Fruit fly (Drosophila melanogaster) whole organism, embryonic: ENCODE measurements around the gene zf30C.
A peak's percentile ranks its signal among the peaks of the same experiment; 100 is the strongest.

Experiments used
- Antp ChIP-seq: fragments of 200-800 bp; sonication (Bioruptor generic); optimal IDR thresholded peaks from 3 replicates; lab custom pipeline; 2016; ENCODE audit warnings: missing biosample characterization, missing genetic modification characterization
- Asciz ChIP-seq: fragments of 200-800 bp; sonication (Bioruptor generic); optimal IDR thresholded peaks from 2 replicates; lab custom pipeline; 2017; ENCODE audit warnings: missing biosample characterization, mild to moderate bottlenecking, missing genetic modification characterization, missing genetic modification reagents
- CG10654 ChIP-seq: fragments of 200-800 bp; sonication (Bioruptor generic); optimal IDR thresholded peaks from 2 replicates; lab custom pipeline; 2016; ENCODE audit warnings: missing biosample characterization, missing genetic modification characterization
- CG11560 ChIP-seq: fragments of 200-800 bp; sonication (Bioruptor generic); IDR thresholded peaks from 3 replicates; pipeline ENCODE4 v1.3.6; 2022; ENCODE audit warnings: missing biosample characterization, missing genetic modification characterization
- CG13296 ChIP-seq: fragments of 200-800 bp; sonication (Bioruptor generic); optimal IDR thresholded peaks from 3 replicates; lab custom pipeline; 2018; ENCODE audit warnings: missing biosample characterization, mild to moderate bottlenecking, missing genetic modification characterization
- CG14965 ChIP-seq: fragments of 200-800 bp; sonication (Bioruptor generic); optimal IDR thresholded peaks from 2 replicates; lab custom pipeline; 2016; ENCODE audit warnings: missing biosample characterization, missing genetic modification characterization, borderline replicate concordance
- CG15073 ChIP-seq: fragments of 200-800 bp; sonication (Bioruptor generic); optimal IDR thresholded peaks from 2 replicates; lab custom pipeline; 2016; ENCODE audit warnings: missing biosample characterization, missing genetic modification characterization
- CG1529 ChIP-seq: fragments of 200-800 bp; sonication (Bioruptor generic); optimal IDR thresholded peaks from 3 replicates; lab custom pipeline; 2018; ENCODE audit warnings: missing biosample characterization, missing genetic modification characterization
- CG15514 ChIP-seq: fragments of 200-800 bp; sonication (Bioruptor generic); optimal IDR thresholded peaks from 3 replicates; lab custom pipeline; 2017; ENCODE audit warnings: missing biosample characterization, missing genetic modification characterization, mild to moderate bottlenecking, moderate library complexity, missing genetic modification reagents
- CG17361 ChIP-seq: fragments of 200-800 bp; sonication (Bioruptor generic); IDR thresholded peaks from 3 replicates; pipeline ENCODE4 v1.3.6; 2022; ENCODE audit warnings: missing biosample characterization, missing genetic modification characterization
- CG17802 ChIP-seq: fragments of 200-800 bp; sonication (Bioruptor generic); optimal IDR thresholded peaks from 2 replicates; lab custom pipeline; 2018; ENCODE audit warnings: missing biosample characterization, mild to moderate bottlenecking, missing genetic modification characterization, moderate library complexity
- CG18011 ChIP-seq: fragments of 200-800 bp; sonication (Bioruptor generic); optimal IDR thresholded peaks from 2 replicates; lab custom pipeline; 2017; ENCODE audit warnings: missing biosample characterization, missing genetic modification characterization, mild to moderate bottlenecking, moderate library complexity, missing genotype
- CG2712 ChIP-seq: fragments of 200-800 bp; optimal IDR thresholded peaks from 3 replicates; lab custom pipeline; 2019; ENCODE audit warnings: missing biosample characterization, mild to moderate bottlenecking, missing genetic modification characterization, moderate library complexity
- CG2875 ChIP-seq: fragments of 200-800 bp; sonication (Bioruptor generic); optimal IDR thresholded peaks from 2 replicates; lab custom pipeline; 2017; ENCODE audit warnings: missing biosample characterization, mild to moderate bottlenecking, missing genetic modification characterization, missing genetic modification reagents
- CG30431 ChIP-seq: fragments of 200-800 bp; sonication (Bioruptor generic); optimal IDR thresholded peaks from 2 replicates; lab custom pipeline; 2017; ENCODE audit warnings: missing biosample characterization, missing genetic modification characterization
- CG3281 ChIP-seq: fragments of 200-800 bp; sonication (Bioruptor generic); optimal IDR thresholded peaks from 3 replicates; lab custom pipeline; 2017; ENCODE audit warnings: missing biosample characterization, mild to moderate bottlenecking, missing genetic modification characterization
- CG34376 ChIP-seq: fragments of 200-800 bp; sonication (Bioruptor generic); optimal IDR thresholded peaks from 2 replicates; lab custom pipeline; 2018; ENCODE audit warnings: missing biosample characterization, mild to moderate bottlenecking, missing genetic modification characterization
- CG3726 ChIP-seq: fragments of 200-800 bp; sonication (Bioruptor generic); IDR thresholded peaks from 3 replicates; pipeline ENCODE4, ENCODE4 v1.3.6; 2022; ENCODE audit warnings: missing biosample characterization, missing genetic modification characterization
- CG6175 ChIP-seq: fragments of 200-800 bp; sonication (Bioruptor generic); IDR thresholded peaks from 3 replicates; pipeline ENCODE4 v1.3.6; 2022; ENCODE audit warnings: missing biosample characterization, missing genetic modification characterization
- CG7271 ChIP-seq: fragments of 200-800 bp; sonication (Bioruptor generic); optimal IDR thresholded peaks from 2 replicates; lab custom pipeline; 2018; ENCODE audit warnings: missing biosample characterization, mild to moderate bottlenecking, missing genetic modification characterization, moderate library complexity
- CG7839 ChIP-seq: fragments of 200-800 bp; sonication (Bioruptor generic); optimal IDR thresholded peaks from 3 replicates; lab custom pipeline; 2018; ENCODE audit warnings: missing biosample characterization, mild to moderate bottlenecking, missing genetic modification characterization, moderate library complexity
- CG7963 ChIP-seq: fragments of 200-800 bp; sonication (Bioruptor generic); IDR thresholded peaks from 3 replicates; pipeline ENCODE4 v1.3.6; 2022; ENCODE audit warnings: missing biosample characterization, missing genetic modification characterization; ENCODE audit not compliant: partially characterized antibody
- CG8944 ChIP-seq: fragments of 200-800 bp; sonication (Bioruptor generic); optimal IDR thresholded peaks from 3 replicates; lab custom pipeline; 2016; ENCODE audit warnings: missing biosample characterization, missing genetic modification characterization
- CrebB ChIP-seq: fragments of 200-800 bp; sonication (Bioruptor generic); optimal IDR thresholded peaks from 3 replicates; lab custom pipeline; 2018; ENCODE audit warnings: missing biosample characterization, mild to moderate bottlenecking, missing genetic modification characterization
- Dbx ChIP-seq: fragments of 200-800 bp; sonication (Bioruptor generic); IDR thresholded peaks from 3 replicates; pipeline ENCODE4 v1.3.6; 2022; ENCODE audit warnings: missing biosample characterization, missing genetic modification characterization
- Eip74EF ChIP-seq, 2 experiments: fragments of 200-800 bp in 1 of 2; fragments of >200 bp in 1 of 2; sonication (Bioruptor generic) in 1 of 2; optimal IDR thresholded peaks; 2 replicates each; lab custom pipeline; 2017 to 2019; ENCODE audit warnings: missing biosample characterization in 2 of 2, missing genetic modification characterization in 2 of 2, mild to moderate bottlenecking in 1 of 2, moderate library complexity in 1 of 2
- Hr51 ChIP-seq, 2 experiments: fragments of 200-800 bp; sonication (Bioruptor generic); optimal IDR thresholded peaks; 2 replicates in 1 of 2; 3 replicates in 1 of 2; lab custom pipeline; 2016 to 2018; ENCODE audit warnings: missing biosample characterization in 2 of 2, missing genetic modification characterization in 2 of 2, mild to moderate bottlenecking in 1 of 2, moderate library complexity in 1 of 2
- Lpt ChIP-seq: fragments of >200 bp; optimal IDR thresholded peaks from 2 replicates; lab custom pipeline; 2018; ENCODE audit warnings: missing biosample characterization, missing genetic modification characterization
- MBD-R2 ChIP-seq: fragments of 200-800 bp; sonication (Bioruptor generic); IDR thresholded peaks from 2 replicates; pipeline ENCODE4 v1.3.6; 2022; ENCODE audit warnings: missing biosample characterization, missing genetic modification characterization
- Med ChIP-seq: fragments of 200-800 bp; sonication (Bioruptor generic); peaks from one replicate; lab custom pipeline; 2016; ENCODE audit warnings: missing biosample characterization, missing genetic modification characterization, mild to moderate bottlenecking, inconsistent platforms, moderate library complexity
- Myb ChIP-seq: fragments of 200-800 bp; sonication (Bioruptor generic); optimal IDR thresholded peaks from 2 replicates; lab custom pipeline; 2016; ENCODE audit warnings: missing biosample characterization, missing genetic modification characterization
- Rx ChIP-seq: fragments of 200-800 bp; sonication (Bioruptor generic); IDR thresholded peaks from 2 replicates; pipeline ENCODE4 v1.3.6; 2022; ENCODE audit warnings: missing biosample characterization, missing genetic modification characterization
- Trl ChIP-seq, 3 experiments: fragments of >200 bp in 2 of 3; fragments of 200-800 bp in 1 of 3; sonication (Bioruptor generic) in 1 of 3; optimal IDR thresholded peaks; 2 replicates in 1 of 3; 3 replicates in 2 of 3; lab custom pipeline; 2016 to 2017; ENCODE audit warnings: missing biosample characterization in 1 of 3, missing genetic modification characterization in 1 of 3
- Usf ChIP-seq: fragments of 200-800 bp; sonication (Bioruptor generic); optimal IDR thresholded peaks from 2 replicates; lab custom pipeline; 2017; ENCODE audit warnings: missing genotype, missing biosample characterization, missing genetic modification characterization
- bowl ChIP-seq: fragments of 200-800 bp; sonication (Bioruptor generic); IDR thresholded peaks from 2 replicates; pipeline ENCODE4 v1.3.6; 2022; ENCODE audit warnings: missing biosample characterization, missing genetic modification characterization
- cas ChIP-seq: fragments of 200-800 bp; sonication (Bioruptor generic); IDR thresholded peaks from 2 replicates; pipeline ENCODE4 v1.3.6; 2022; ENCODE audit warnings: missing biosample characterization, missing genetic modification characterization
- dysf ChIP-seq: fragments of 200-800 bp; sonication (Bioruptor generic); IDR thresholded peaks from 3 replicates; pipeline ENCODE4 v1.3.6; 2022; ENCODE audit warnings: missing biosample characterization, missing genetic modification characterization
- fd64A ChIP-seq: fragments of 200-800 bp; sonication (Bioruptor generic); optimal IDR thresholded peaks from 3 replicates; lab custom pipeline; 2018; ENCODE audit warnings: missing biosample characterization, mild to moderate bottlenecking, missing genetic modification characterization
- gcm ChIP-seq: fragments of 200-800 bp; sonication (Bioruptor generic); optimal IDR thresholded peaks from 2 replicates; lab custom pipeline; 2019; ENCODE audit warnings: missing biosample characterization, mild to moderate bottlenecking, missing genetic modification characterization, moderate library complexity
- gfzf ChIP-seq: fragments of 200-800 bp; sonication (Bioruptor generic); optimal IDR thresholded peaks from 2 replicates; lab custom pipeline; 2016; ENCODE audit warnings: missing biosample characterization, mild to moderate bottlenecking, missing genetic modification characterization, moderate library complexity
- lola ChIP-seq, 3 experiments: fragments of >200 bp in 2 of 3; fragments of 200-800 bp in 1 of 3; sonication (Bioruptor generic) in 1 of 3; optimal IDR thresholded peaks; 2 replicates each; lab custom pipeline; 2017 to 2019; ENCODE audit warnings: missing biosample characterization in 3 of 3, missing genetic modification characterization in 3 of 3, mild to moderate bottlenecking in 1 of 3, moderate library complexity in 1 of 3
- mirr ChIP-seq: fragments of 200-800 bp; sonication (Bioruptor generic); optimal IDR thresholded peaks from 3 replicates; lab custom pipeline; 2018; ENCODE audit warnings: missing biosample characterization, mild to moderate bottlenecking, missing genetic modification characterization
- nmo ChIP-seq: fragments of 200-800 bp; sonication (Bioruptor generic); optimal IDR thresholded peaks from 2 replicates; lab custom pipeline; 2018; ENCODE audit warnings: missing biosample characterization, mild to moderate bottlenecking, missing genetic modification characterization, moderate library complexity
- pan ChIP-seq, 4 experiments: fragments of >200 bp in 3 of 4; fragments of 200-800 bp in 1 of 4; sonication (Bioruptor generic) in 1 of 4; optimal IDR thresholded peaks in 3 of 4; IDR thresholded peaks in 1 of 4; 2 replicates each; pipeline versions ENCODE4 v1.3.6 to Lab custom; 2017 to 2022; ENCODE audit warnings: missing biosample characterization in 2 of 4, missing genetic modification characterization in 2 of 4, mixed read lengths in 1 of 4
- sd ChIP-seq: fragments of 200-800 bp; sonication (Bioruptor generic); optimal IDR thresholded peaks from 3 replicates; lab custom pipeline; 2018; ENCODE audit warnings: missing biosample characterization, mild to moderate bottlenecking, missing genetic modification characterization, moderate library complexity
- sens ChIP-seq: fragments of 200-800 bp; sonication (Bioruptor generic); peaks from one replicate; lab custom pipeline; 2016; ENCODE audit warnings: missing biosample characterization, missing genetic modification characterization
- sob ChIP-seq: fragments of 200-800 bp; sonication (Bioruptor generic); IDR thresholded peaks from 2 replicates; pipeline ENCODE4 v1.3.6; 2022; ENCODE audit warnings: missing biosample characterization, missing genetic modification characterization
- tna ChIP-seq: fragments of 200-800 bp; sonication (Bioruptor generic); IDR thresholded peaks from 2 replicates; pipeline ENCODE4 v1.3.6; 2022; ENCODE audit warnings: missing biosample characterization, missing genetic modification characterization; ENCODE audit not compliant: partially characterized antibody

The zf30C gene

DNA sequence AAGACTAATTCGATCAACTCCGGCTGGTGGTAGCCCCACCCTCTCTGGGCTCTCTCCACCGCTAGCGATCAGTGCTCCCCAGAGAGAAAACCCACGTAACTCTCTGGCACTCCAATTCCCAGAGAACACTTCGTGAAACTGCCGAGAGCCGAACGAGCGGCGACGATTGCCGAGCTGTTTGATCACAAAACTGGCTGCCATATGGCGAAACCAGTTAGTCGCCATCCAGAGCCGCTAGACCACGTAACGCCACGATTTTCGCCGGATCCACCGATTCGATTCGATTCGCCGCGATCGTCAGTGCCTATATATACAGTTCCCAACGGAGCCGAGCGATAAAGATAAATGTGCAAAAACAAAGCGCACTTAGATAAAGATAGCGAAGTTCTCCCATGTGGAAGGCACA is 24.0 kb downstream of the zf30C start, which contains the start of gene IP3K1 (continued):
- peak; percentile 91 to 96 for TF ChIP-seq Trl (optimal IDR thresholded peaks at IDR 0.05; lab: Kevin White, UChicago)
- TF ChIP-seq Trl (GFP tag; optimal IDR thresholded peaks at IDR 0.05; lab: Kevin White, UChicago): peak; percentile 29
- TF ChIP-seq CG10654: no peak
- TF ChIP-seq lola (GFP tag; optimal IDR thresholded peaks at IDR 0.05; lab: Kevin White, UChicago): no peak
- 0 out of 3 replicates have a peak, but pooled peaks have one; percentile 45 for TF ChIP-seq CG6175
- peak; percentile 87 for TF ChIP-seq sens
- TF ChIP-seq Hr51 (GFP tag; optimal IDR thresholded peaks at IDR 0.05; lab: Kevin White, UChicago): no peak
- TF ChIP-seq pan (optimal IDR thresholded peaks at IDR 0.05; lab: Kevin White, UChicago): no peak
- peak in 1 of 2 experiments; percentile 46 for TF ChIP-seq pan (GFP tag; optimal IDR thresholded peaks at IDR 0.05 in 1 of 2, IDR thresholded peaks at IDR 0.05 in 1 of 2)
- TF ChIP-seq CG2875 (GFP tag; lab: Kevin White, UChicago): peak; percentile 16
- no peak; the same call in 1 of the 2 replicates for TF ChIP-seq MBD-R2 (GFP tag; lab: Robert Waterston, UW)
- TF ChIP-seq Dbx (GFP tag; lab: Robert Waterston, UW): peak; percentile 75; the same call in 2 of the 3 replicates
- peak; percentile 24 for TF ChIP-seq Antp (GFP tag; lab: Kevin White, UChicago)
- peak; percentile 28 for TF ChIP-seq CG13296 (GFP tag; lab: Kevin White, UChicago)
- TF ChIP-seq CG11560 (tag; lab: Robert Waterston, UW): no peak
- no peak for TF ChIP-seq Asciz
- TF ChIP-seq dysf (GFP tag; lab: Robert Waterston, UW): peak; percentile 32; the same call in 1 of the 3 replicates
- peak; percentile 17 for TF ChIP-seq CG7839
- no peak for TF ChIP-seq Lpt
- TF ChIP-seq CG34376 (GFP tag; lab: Kevin White, UChicago): peak; percentile 87
- peak; percentile 53 for TF ChIP-seq sd (tag; lab: Kevin White, UChicago)
- no peak for TF ChIP-seq CG17361 (GFP tag; lab: Robert Waterston, UW)
- TF ChIP-seq CG3726: no peak
- peak; percentile 52; the same call in 1 of the 3 replicates for TF ChIP-seq CG7963 (GFP tag; lab: Robert Waterston, UW)
- peak; percentile 13 for TF ChIP-seq CG1529 (GFP tag; lab: Kevin White, UChicago)
- no peak for TF ChIP-seq cas (GFP tag; lab: Robert Waterston, UW)
- peak; percentile 67 for TF ChIP-seq mirr (GFP tag; lab: Kevin White, UChicago)
- TF ChIP-seq CG15073 (GFP tag; lab: Kevin White, UChicago): no peak
- TF ChIP-seq Rx (GFP tag; lab: Robert Waterston, UW): no peak
- peak; percentile 59 for TF ChIP-seq gcm (GFP tag; lab: Kevin White, UChicago)
- peak; percentile 68; the same call in 1 of the 2 replicates for TF ChIP-seq sob (GFP tag; lab: Robert Waterston, UW)
- peak; percentile 61; the same call in 1 of the 2 replicates for TF ChIP-seq bowl (GFP tag; lab: Robert Waterston, UW)
- peak in 1 of 2 experiments; percentile 61 for TF ChIP-seq Eip74EF (GFP tag; optimal IDR thresholded peaks at IDR 0.05; lab: Kevin White, UChicago)
- peak; percentile 27 for TF ChIP-seq CG2712 (tag; lab: Kevin White, UChicago)
- no peak for TF ChIP-seq CG18011 (GFP tag; lab: Kevin White, UChicago)
- TF ChIP-seq CG8944 (GFP tag; lab: Kevin White, UChicago): no peak
- no peak for TF ChIP-seq CG14965 (GFP tag; lab: Kevin White, UChicago)
- peak; percentile 54 for TF ChIP-seq CG3281 (GFP tag; lab: Kevin White, UChicago)
- TF ChIP-seq Myb (GFP tag; lab: Kevin White, UChicago): peak; percentile 0
- TF ChIP-seq Med (GFP tag; lab: Kevin White, UChicago): peak; percentile 93
- TF ChIP-seq CG15514 (GFP tag; lab: Kevin White, UChicago): peak; percentile 63
- no peak for TF ChIP-seq nmo (GFP tag; lab: Kevin White, UChicago)
- TF ChIP-seq CG17802 (tag; lab: Kevin White, UChicago): no peak
- no peak for TF ChIP-seq Usf
- no peak; the same call in 1 of the 2 replicates for TF ChIP-seq tna
- peak; percentile 61 for TF ChIP-seq CrebB (tag; lab: Kevin White, UChicago)
- TF ChIP-seq CG7271 (tag; lab: Kevin White, UChicago): no peak
- TF ChIP-seq gfzf (GFP tag; lab: Kevin White, UChicago): no peak
- peak; percentile 67 for TF ChIP-seq fd64A (GFP tag; lab: Kevin White, UChicago)
- no peak for TF ChIP-seq CG30431
